Worm (Caenorhabditis elegans): ENCODE results near the gene snx-6.
A peak's percentile ranks its signal among the peaks of the same experiment; 100 is the strongest.

- TF ChIP-seq skn-1 (tag; optimal IDR thresholded peaks at IDR 0.05) = peak; percentile 82
- TF ChIP-seq unc-39 (tag; optimal IDR thresholded peaks at IDR 0.05) = no peak
- TF ChIP-seq nhr-77 (tag; optimal IDR thresholded peaks at IDR 0.05) = no peak
- TF ChIP-seq elt-1 (tag; optimal IDR thresholded peaks at IDR 0.05) = peak; percentile 13
- peak; percentile 78 for TF ChIP-seq nhr-11 (tag; optimal IDR thresholded peaks at IDR 0.05)
- no peak for TF ChIP-seq elt-3 (tag; optimal IDR thresholded peaks at IDR 0.05)
- TF ChIP-seq egl-27 (tag; optimal IDR thresholded peaks at IDR 0.05) = peak; percentile 79
- peak; percentile 6 for TF ChIP-seq aly-2 (tag; optimal IDR thresholded peaks at IDR 0.05)
- no peak for TF ChIP-seq sea-2 (GFP tag; optimal IDR thresholded peaks at IDR 0.05)
Observed at ce11 chrV:17951172-17951999, 28.5 kb downstream of the snx-6 start, which contains the start of gene Y59A8B.24.

All from whole organism, L3 larva.